Fruit fly (Drosophila melanogaster) whole organism, embryonic: Measurements from ENCODE around the gene gry.
A peak's percentile ranks its signal among the peaks of the same experiment; 100 is the strongest.

Experiments
- B-H2 ChIP-seq: fragments of 200-800 bp; sonication (Bioruptor generic); optimal IDR thresholded peaks from 2 replicates; lab custom pipeline; 2018; ENCODE audit warnings: missing biosample characterization, mild to moderate bottlenecking, missing genetic modification characterization
- CG10654 ChIP-seq: fragments of 200-800 bp; sonication (Bioruptor generic); optimal IDR thresholded peaks from 2 replicates; lab custom pipeline; 2016; ENCODE audit warnings: missing biosample characterization, missing genetic modification characterization
- CG10979 ChIP-seq: fragments of 200-800 bp; sonication (Bioruptor generic); optimal IDR thresholded peaks from 2 replicates; lab custom pipeline; 2018; ENCODE audit warnings: missing biosample characterization, mild to moderate bottlenecking, missing genetic modification characterization, moderate library complexity
- CG11723 ChIP-seq: fragments of 200-800 bp; sonication (Bioruptor generic); optimal IDR thresholded peaks from 2 replicates; lab custom pipeline; 2017; ENCODE audit warnings: missing biosample characterization, mild to moderate bottlenecking, missing genetic modification characterization
- CG13424 ChIP-seq: fragments of 200-800 bp; sonication (Bioruptor generic); optimal IDR thresholded peaks from 2 replicates; lab custom pipeline; 2019; ENCODE audit warnings: missing biosample characterization, mild to moderate bottlenecking, missing genetic modification characterization, moderate library complexity
- CG14441 ChIP-seq: fragments of 200-800 bp; sonication (Bioruptor generic); IDR thresholded peaks from 2 replicates; pipeline ENCODE4 v1.3.6; 2022; ENCODE audit warnings: missing biosample characterization, missing genetic modification characterization
- CG14667 ChIP-seq: fragments of 200-800 bp; sonication (Bioruptor generic); IDR thresholded peaks from 2 replicates; pipeline ENCODE4 v1.3.6; 2022; ENCODE audit warnings: missing biosample characterization, missing genetic modification characterization
- CG15514 ChIP-seq: fragments of 200-800 bp; sonication (Bioruptor generic); optimal IDR thresholded peaks from 3 replicates; lab custom pipeline; 2017; ENCODE audit warnings: missing biosample characterization, missing genetic modification characterization, mild to moderate bottlenecking, moderate library complexity, missing genetic modification reagents
- CG17359 ChIP-seq: fragments of 200-800 bp; sonication (Bioruptor generic); optimal IDR thresholded peaks from 3 replicates; lab custom pipeline; 2018; ENCODE audit warnings: missing biosample characterization, mild to moderate bottlenecking, missing genetic modification characterization, moderate library complexity
- CG30020 ChIP-seq: fragments of 200-800 bp; optimal IDR thresholded peaks from 2 replicates; lab custom pipeline; 2019; ENCODE audit warnings: missing biosample characterization, mild to moderate bottlenecking, missing genetic modification characterization, moderate library complexity
- CG42726 ChIP-seq: fragments of 200-800 bp; sonication (Bioruptor generic); IDR thresholded peaks from 2 replicates; pipeline ENCODE4 v1.3.6; 2022; ENCODE audit warnings: missing biosample characterization, missing genetic modification characterization; ENCODE audit not compliant: partially characterized antibody
- CG4328 ChIP-seq: fragments of 200-800 bp; sonication (Bioruptor generic); optimal IDR thresholded peaks from 3 replicates; lab custom pipeline; 2017; ENCODE audit warnings: missing biosample characterization, missing genetic modification reagents, missing genetic modification characterization
- CG4617 ChIP-seq: fragments of 200-800 bp; sonication (Bioruptor generic); optimal IDR thresholded peaks from 3 replicates; lab custom pipeline; 2016; ENCODE audit warnings: missing biosample characterization, missing genetic modification characterization, borderline replicate concordance
- CG5953 ChIP-seq: fragments of 200-800 bp; sonication (Bioruptor generic); IDR thresholded peaks from 2 replicates; pipeline ENCODE4 v1.3.6; 2022; ENCODE audit warnings: missing biosample characterization, missing genetic modification characterization
- CG9727 ChIP-seq: fragments of 200-800 bp; sonication (Bioruptor generic); optimal IDR thresholded peaks from 3 replicates; lab custom pipeline; 2017; ENCODE audit warnings: missing biosample characterization, mild to moderate bottlenecking, missing genetic modification characterization
- CHES-1-like ChIP-seq: fragments of 200-800 bp; sonication (Bioruptor generic); optimal IDR thresholded peaks from 2 replicates; lab custom pipeline; 2016; ENCODE audit warnings: missing biosample characterization, missing genetic modification characterization
- Dfd ChIP-seq, 2 experiments: fragments of >200 bp; optimal IDR thresholded peaks; 2 replicates each; lab custom pipeline; 2017; ENCODE audit warnings: missing biosample characterization in 2 of 2, missing genetic modification characterization in 2 of 2
- Dll ChIP-seq: fragments of 200-800 bp; sonication (Bioruptor generic); IDR thresholded peaks from 4 replicates; pipeline ENCODE4 v1.3.6; 2022; ENCODE audit warnings: missing biosample characterization, missing genetic modification characterization; ENCODE audit not compliant: partially characterized antibody
- Doc3 ChIP-seq: fragments of 200-800 bp; sonication (Bioruptor generic); IDR thresholded peaks from 3 replicates; pipeline ENCODE4 v1.3.6; 2022; ENCODE audit warnings: missing biosample characterization, missing genetic modification characterization; ENCODE audit not compliant: partially characterized antibody
- Dref ChIP-seq: fragments of 200-800 bp; sonication (Bioruptor generic); IDR thresholded peaks from 2 replicates; pipeline ENCODE4 v1.3.6; 2022; ENCODE audit warnings: missing biosample characterization, missing genetic modification characterization
- Drgx ChIP-seq: fragments of 200-800 bp; sonication (Bioruptor generic); IDR thresholded peaks from 2 replicates; pipeline ENCODE4 v1.3.6; 2022; ENCODE audit warnings: missing biosample characterization, missing genetic modification characterization
- Eip74EF ChIP-seq, 2 experiments: fragments of 200-800 bp in 1 of 2; fragments of >200 bp in 1 of 2; sonication (Bioruptor generic) in 1 of 2; optimal IDR thresholded peaks; 2 replicates each; lab custom pipeline; 2017 to 2019; ENCODE audit warnings: missing biosample characterization in 2 of 2, missing genetic modification characterization in 2 of 2, mild to moderate bottlenecking in 1 of 2, moderate library complexity in 1 of 2
- Ets65A ChIP-seq: fragments of 200-800 bp; sonication (Bioruptor generic); peaks from one replicate; lab custom pipeline; 2016; ENCODE audit warnings: missing biosample characterization, missing genetic modification characterization
- Gsc ChIP-seq: fragments of 200-800 bp; sonication (Bioruptor generic); IDR thresholded peaks from 2 replicates; pipeline ENCODE4 v1.3.6; 2022; ENCODE audit warnings: missing biosample characterization, missing genetic modification characterization
- MESR4 ChIP-seq: fragments of 200-800 bp; sonication (Bioruptor generic); optimal IDR thresholded peaks from 2 replicates; lab custom pipeline; 2018; ENCODE audit warnings: missing biosample characterization, mild to moderate bottlenecking, missing genetic modification characterization, moderate library complexity
- Med ChIP-seq: fragments of 200-800 bp; sonication (Bioruptor generic); peaks from one replicate; lab custom pipeline; 2016; ENCODE audit warnings: missing biosample characterization, missing genetic modification characterization, mild to moderate bottlenecking, inconsistent platforms, moderate library complexity
- Mes4 ChIP-seq: fragments of 200-800 bp; sonication (Bioruptor generic); optimal IDR thresholded peaks from 2 replicates; lab custom pipeline; 2016; ENCODE audit warnings: missing biosample characterization, missing genetic modification characterization
- YL-1 ChIP-seq: fragments of 200-800 bp; sonication (Bioruptor generic); optimal IDR thresholded peaks from 3 replicates; lab custom pipeline; 2017; ENCODE audit warnings: missing biosample characterization, mild to moderate bottlenecking, missing genetic modification characterization
- ato ChIP-seq: fragments of 200-800 bp; sonication (Bioruptor generic); IDR thresholded peaks from 2 replicates; pipeline ENCODE4 v1.3.6; 2022; ENCODE audit warnings: missing biosample characterization, missing genetic modification characterization; ENCODE audit not compliant: partially characterized antibody
- cad ChIP-seq: fragments of >200 bp; optimal IDR thresholded peaks from 2 replicates; lab custom pipeline; 2017; ENCODE audit warnings: missing biosample characterization, missing genetic modification characterization
- chinmo ChIP-seq: fragments of 200-800 bp; sonication (Bioruptor generic); IDR thresholded peaks from 4 replicates; pipeline ENCODE4 v1.3.6; 2022; ENCODE audit warnings: missing biosample characterization, missing genetic modification characterization; ENCODE audit not compliant: partially characterized antibody
- croc ChIP-seq: fragments of 200-800 bp; sonication (Bioruptor generic); conservative IDR thresholded peaks from 3 replicates; pipeline ENCODE4 v1.3.6; 2022; ENCODE audit warnings: missing biosample characterization, missing genetic modification characterization
- dati ChIP-seq: fragments of 200-800 bp; sonication (Bioruptor generic); IDR thresholded peaks from 2 replicates; pipeline ENCODE4 v1.3.6; 2022; ENCODE audit warnings: missing biosample characterization, missing genetic modification characterization
- ken ChIP-seq: fragments of 200-800 bp; sonication (Bioruptor generic); IDR thresholded peaks from 3 replicates; pipeline ENCODE4 v1.3.6; 2022; ENCODE audit warnings: missing biosample characterization, missing genetic modification characterization
- nerfin-1 ChIP-seq: fragments of 200-800 bp; sonication (Bioruptor generic); optimal IDR thresholded peaks from 3 replicates; lab custom pipeline; 2019; ENCODE audit warnings: missing biosample characterization, mild to moderate bottlenecking, missing genetic modification characterization, moderate library complexity
- pho ChIP-seq: fragments of 200-800 bp; sonication (Bioruptor generic); optimal IDR thresholded peaks from 2 replicates; lab custom pipeline; 2016; ENCODE audit warnings: missing biosample characterization, missing genetic modification characterization
- seq ChIP-seq: fragments of 200-800 bp; sonication (Bioruptor generic); IDR thresholded peaks from 2 replicates; pipeline ENCODE4 v1.3.6; 2022; ENCODE audit warnings: missing biosample characterization, missing genetic modification characterization
- slou ChIP-seq: fragments of 200-800 bp; sonication (Bioruptor generic); optimal IDR thresholded peaks from 3 replicates; lab custom pipeline; 2016; ENCODE audit warnings: missing biosample characterization, missing genetic modification characterization
- sob ChIP-seq: fragments of 200-800 bp; sonication (Bioruptor generic); IDR thresholded peaks from 2 replicates; pipeline ENCODE4 v1.3.6; 2022; ENCODE audit warnings: missing biosample characterization, missing genetic modification characterization
- toy ChIP-seq: fragments of 200-800 bp; sonication (Bioruptor generic); IDR thresholded peaks from 2 replicates; pipeline ENCODE4 v1.3.6; 2022; ENCODE audit warnings: missing biosample characterization, missing genetic modification characterization
- unc-4 ChIP-seq: fragments of 200-800 bp; sonication (Bioruptor generic); IDR thresholded peaks from 2 replicates; pipeline ENCODE4 v1.3.6; 2022; ENCODE audit warnings: missing biosample characterization, missing genetic modification characterization; ENCODE audit not compliant: partially characterized antibody

Gene gry

DNA sequence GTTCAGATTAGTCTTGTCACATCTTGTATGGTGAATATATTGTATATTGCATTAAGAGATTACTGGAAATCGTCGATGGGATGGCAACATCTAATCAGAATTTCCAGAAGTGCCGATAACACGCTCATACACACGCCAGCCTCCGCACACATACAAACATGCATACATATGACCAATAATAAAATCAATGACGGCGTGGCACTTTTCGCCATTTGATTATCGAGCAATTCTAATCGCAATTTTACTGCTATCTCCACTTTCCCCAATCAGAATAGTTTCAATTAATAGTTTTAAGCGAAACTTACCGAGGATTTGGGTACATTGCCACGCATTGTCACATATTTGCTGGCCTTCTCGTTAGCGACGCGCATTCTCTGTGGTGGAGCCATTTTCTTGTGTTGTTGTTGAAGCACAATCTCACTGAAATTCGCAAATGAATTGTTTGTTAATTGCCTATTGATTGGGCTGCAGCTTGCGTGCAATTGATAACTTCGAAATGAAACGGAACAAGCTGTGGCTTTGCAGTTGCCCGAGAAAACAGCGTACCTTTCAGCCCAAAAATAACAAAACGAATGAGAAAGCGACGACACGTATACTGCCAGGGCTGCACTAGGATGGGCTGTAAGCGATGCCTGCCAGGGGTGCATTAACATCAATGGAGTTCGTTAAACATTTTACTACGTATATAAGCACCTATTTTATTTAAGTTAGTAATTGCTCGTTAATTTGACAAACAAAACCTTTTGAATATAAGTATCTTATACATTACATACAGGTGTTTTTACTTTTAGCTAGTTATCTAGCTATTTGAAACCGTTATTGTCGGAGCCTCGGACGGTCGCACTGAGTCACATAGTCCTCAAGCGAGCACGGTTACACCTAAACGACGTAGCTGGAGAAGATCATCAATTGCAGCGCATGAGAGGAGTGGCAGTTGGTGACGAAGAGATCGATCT is at the start of gene gry, which contains the start of gene CG32276 (continued):
- TF ChIP-seq CHES-1-like (peak; percentile 89), cad (no peak), toy (GFP tag; lab: Robert Waterston, UW) (peak; percentile 40; the same call in 1 of the 2 replicates), pho (peak; percentile 79)

DNA sequence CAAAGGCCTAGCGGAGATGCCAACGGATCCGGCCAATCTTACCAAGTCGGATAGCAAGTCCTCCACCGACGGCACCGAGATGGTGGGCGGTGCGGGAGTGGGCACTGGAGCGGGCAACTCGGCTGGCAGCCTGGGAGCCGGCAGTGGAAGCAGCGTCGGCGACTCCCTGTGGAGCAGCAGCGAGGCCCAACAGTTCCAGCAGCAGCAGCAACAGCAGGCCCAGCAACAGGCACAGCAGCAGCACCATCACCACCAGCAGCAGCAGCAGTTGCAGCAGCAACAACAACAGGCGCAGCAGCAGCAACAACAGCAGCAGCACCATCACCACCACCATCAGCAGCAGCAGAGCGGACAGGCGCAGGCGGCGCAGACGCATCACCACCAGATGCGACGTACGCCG is 48.5 kb upstream of the gry start:
- TF ChIP-seq sob (GFP tag; lab: Robert Waterston, UW) (0 out of 2 replicates have a peak, but pooled peaks have one; percentile 29), unc-4 (GFP tag; lab: Robert Waterston, UW) (no peak), CG42726 (GFP tag; lab: Robert Waterston, UW) (0 out of 2 replicates have a peak, but pooled peaks have one; percentile 21), Doc3 (GFP tag; lab: Robert Waterston, UW) (no peak), Ets65A (GFP tag; lab: Kevin White, UChicago) (peak; percentile 86), CG10979 (tag; lab: Kevin White, UChicago) (no peak), CG11723 (GFP tag; lab: Kevin White, UChicago) (no peak), CG4328 (GFP tag; lab: Kevin White, UChicago) (no peak), Dref (GFP tag; lab: Robert Waterston, UW) (no peak), CG5953 (0 out of 2 replicates have a peak, but pooled peaks have one; percentile 4), Dfd (GFP tag; optimal IDR thresholded peaks at IDR 0.05; lab: Kevin White, UChicago) (peak in 1 of 2 experiments; percentile 91), Gsc (GFP tag; lab: Robert Waterston, UW) (no peak), Eip74EF (GFP tag; optimal IDR thresholded peaks at IDR 0.05; lab: Kevin White, UChicago) (no peak), Med (GFP tag; lab: Kevin White, UChicago) (peak; percentile 53)

DNA sequence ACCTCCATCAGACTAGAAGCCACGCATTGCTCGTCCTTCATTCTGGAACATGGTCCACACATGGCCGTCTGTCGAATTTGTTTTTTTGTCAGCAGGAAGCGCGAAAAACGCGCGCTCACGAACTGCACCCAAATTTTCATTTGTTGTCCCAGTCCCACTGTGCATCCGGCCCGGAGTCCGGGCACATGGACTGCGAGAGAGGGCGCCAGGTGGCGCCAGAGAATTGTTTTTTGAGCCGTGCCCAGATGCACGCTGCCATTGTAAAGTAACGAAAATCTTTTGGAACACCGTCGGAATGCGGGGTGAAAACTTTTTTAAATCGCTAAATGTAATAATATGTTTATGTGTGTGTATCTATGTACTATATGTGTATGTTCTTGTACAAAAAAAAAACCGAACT is 41.2 kb upstream of the gry start:
- TF ChIP-seq chinmo (GFP tag; lab: Robert Waterston, UW): no peak
- no peak for TF ChIP-seq slou (GFP tag; lab: Kevin White, UChicago)
- no peak for TF ChIP-seq B-H2 (GFP tag; lab: Kevin White, UChicago)
- TF ChIP-seq CG9727 (GFP tag; lab: Kevin White, UChicago): no peak

DNA sequence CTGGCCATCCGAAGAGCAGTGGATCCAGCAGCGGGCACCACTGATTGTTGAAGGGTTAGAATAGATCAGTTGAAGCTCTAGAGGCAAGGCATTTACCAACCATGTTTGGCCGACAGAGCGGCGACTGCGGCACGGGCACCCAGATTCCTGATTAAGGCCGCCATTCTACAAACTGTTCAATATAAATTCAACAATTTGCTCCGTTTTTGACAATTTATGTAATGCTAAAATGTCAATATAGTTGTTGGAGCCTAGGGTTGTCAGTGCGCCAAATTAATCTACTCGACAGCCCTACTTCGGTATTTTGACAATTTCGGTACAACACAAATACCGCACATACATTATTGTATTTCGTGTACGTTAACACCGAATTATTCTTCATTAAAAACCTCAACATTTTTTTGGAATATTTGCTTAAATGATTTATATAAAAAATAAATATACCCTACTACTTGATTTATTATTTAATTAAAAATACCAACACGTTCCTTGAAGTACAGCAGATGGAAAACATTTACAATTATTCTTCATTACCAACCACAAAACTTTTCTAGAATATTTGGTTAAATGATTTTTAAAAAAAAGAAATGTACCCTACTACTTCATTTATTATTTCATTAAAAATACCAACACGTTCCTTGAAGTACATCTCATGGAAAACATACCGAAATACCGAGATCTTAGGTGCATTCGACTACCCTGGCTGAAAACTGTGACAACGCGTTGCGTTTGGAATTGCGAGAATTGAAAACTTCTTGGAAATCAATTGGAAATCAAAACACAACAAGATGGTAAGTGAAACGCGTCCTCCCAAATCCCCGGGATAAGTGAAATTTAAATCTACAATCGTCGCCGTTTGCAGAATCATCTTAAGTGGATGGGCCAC is 39.3 kb upstream of the gry start, which contains the start of the genes ND-30 and CG15812:
ND-30 (minus strand) TSS at position 270 of the 886 bp plus-strand sequence.
CG15812 (plus strand) TSS at position 683 of the 886 bp plus-strand sequence.
- TF ChIP-seq CG17359 (tag; lab: Kevin White, UChicago): no peak
- TF ChIP-seq CG13424 (tag; lab: Kevin White, UChicago): peak; percentile 38
- TF ChIP-seq Drgx (GFP tag; lab: Robert Waterston, UW): no peak
- no peak for TF ChIP-seq dati (GFP tag; lab: Robert Waterston, UW)
- 0 out of 4 replicates have a peak, but pooled peaks have one; percentile 14 for TF ChIP-seq Dll (GFP tag; lab: Robert Waterston, UW)
- TF ChIP-seq CG14441 (GFP tag; lab: Robert Waterston, UW): no peak
- peak; percentile 41 for TF ChIP-seq YL-1 (GFP tag; lab: Kevin White, UChicago)
- no peak for TF ChIP-seq CG10654 (GFP tag; lab: Kevin White, UChicago)
- 0 out of 2 replicates have a peak, but pooled peaks have one; percentile 23 for TF ChIP-seq seq
- peak; percentile 11 for TF ChIP-seq CG15514 (GFP tag; lab: Kevin White, UChicago)
- peak; percentile 92 for TF ChIP-seq MESR4 (GFP tag; lab: Kevin White, UChicago)
- 0 out of 2 replicates have a peak, but pooled peaks have one; percentile 30 for TF ChIP-seq ato (GFP tag; lab: Robert Waterston, UW)
- no peak for TF ChIP-seq croc (GFP tag; lab: Robert Waterston, UW)
- TF ChIP-seq B-H2 (GFP tag; lab: Kevin White, UChicago): no peak
- TF ChIP-seq Mes4 (GFP tag; lab: Kevin White, UChicago): no peak
- peak; percentile 3 for TF ChIP-seq nerfin-1 (tag; lab: Kevin White, UChicago)
- TF ChIP-seq CG30020: peak; percentile 92
- TF ChIP-seq CG14667 (GFP tag; lab: Robert Waterston, UW): no peak
- TF ChIP-seq ken: no peak
- peak; percentile 47 for TF ChIP-seq CG4617 (GFP tag; lab: Kevin White, UChicago)
